Fruit fly (Drosophila melanogaster) whole organism, pupa: ENCODE measurements around the gene gny.

Source experiments
- CG12605 ChIP-seq: fragments of 200-800 bp; sonication (Bioruptor generic); IDR thresholded peaks from 2 replicates; pipeline ENCODE4 v1.3.6; 2022; ENCODE audit warnings: missing biosample characterization, missing genetic modification characterization
- CG15710 ChIP-seq: fragments of 200-800 bp; sonication (Bioruptor generic); optimal IDR thresholded peaks from 2 replicates; lab custom pipeline; 2018; ENCODE audit warnings: missing biosample characterization, mild to moderate bottlenecking, missing genetic modification characterization, moderate library complexity
- CG17806 ChIP-seq: fragments of 200-800 bp; sonication (Bioruptor generic); optimal IDR thresholded peaks from 2 replicates; lab custom pipeline; 2018; ENCODE audit warnings: missing biosample characterization, mild to moderate bottlenecking, missing genetic modification characterization, moderate library complexity
- CG8159 ChIP-seq: fragments of 200-800 bp; sonication (Bioruptor generic); optimal IDR thresholded peaks from 3 replicates; lab custom pipeline; 2018; ENCODE audit warnings: missing biosample characterization, mild to moderate bottlenecking, missing genetic modification characterization, moderate library complexity
- CG8301 ChIP-seq: fragments of 200-800 bp; sonication (Bioruptor generic); optimal IDR thresholded peaks from 2 replicates; lab custom pipeline; 2018; ENCODE audit warnings: missing biosample characterization, mild to moderate bottlenecking, missing genetic modification characterization
- CG9948 ChIP-seq: fragments of 200-800 bp; sonication (Bioruptor generic); optimal IDR thresholded peaks from 2 replicates; lab custom pipeline; 2018; ENCODE audit warnings: missing biosample characterization, mild to moderate bottlenecking, missing genetic modification characterization, moderate library complexity
- D1 ChIP-seq: fragments of 200-800 bp; sonication (Bioruptor generic); optimal IDR thresholded peaks from 2 replicates; lab custom pipeline; 2018; ENCODE audit warnings: missing biosample characterization, mild to moderate bottlenecking, missing genetic modification characterization, moderate library complexity
- EcR ChIP-seq: fragments of 200-800 bp; sonication (Bioruptor generic); optimal IDR thresholded peaks from 3 replicates; lab custom pipeline; 2019; ENCODE audit warnings: missing biosample characterization, missing genetic modification characterization, mild to moderate bottlenecking, moderate library complexity, missing genetic modification reagents
- Ets98B ChIP-seq: fragments of 200-800 bp; sonication (Bioruptor generic); IDR thresholded peaks from 2 replicates; pipeline ENCODE4 v1.3.6; 2022; ENCODE audit warnings: missing biosample characterization, missing genetic modification characterization
- Pif1A ChIP-seq: fragments of 200-800 bp; sonication (Bioruptor generic); optimal IDR thresholded peaks from 3 replicates; lab custom pipeline; 2016; ENCODE audit warnings: missing biosample characterization, missing genetic modification characterization
- Pif1B ChIP-seq: fragments of 200-800 bp; sonication (Bioruptor generic); optimal IDR thresholded peaks from 3 replicates; lab custom pipeline; 2016; ENCODE audit warnings: missing biosample characterization, missing genetic modification characterization

DNA sequence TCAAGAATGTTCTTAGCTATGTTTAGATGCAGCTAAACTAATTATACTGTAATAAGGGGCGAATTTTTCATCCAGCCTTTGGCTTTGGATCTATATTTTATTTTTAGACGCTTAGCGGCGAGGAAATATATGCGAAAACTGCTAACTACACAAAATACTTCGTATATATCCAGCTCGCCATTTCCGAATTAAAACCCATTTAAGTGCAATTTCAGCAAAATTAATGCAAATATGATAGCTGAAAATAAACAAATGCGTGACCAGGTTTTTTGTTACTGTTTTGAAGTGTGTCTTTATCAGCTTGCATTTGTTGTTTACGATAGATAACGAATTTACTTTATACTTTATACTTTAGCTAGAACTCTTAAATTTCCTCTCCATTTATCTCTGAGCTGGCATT is 15.1 kb downstream of the gny start:
- TF ChIP-seq D1 (no peak), EcR (GFP tag; lab: Kevin White, UChicago) (no peak), Pif1A (no peak), CG8301 (tag; lab: Kevin White, UChicago) (no peak), CG8159 (tag; lab: Kevin White, UChicago) (no peak), Ets98B (no peak), CG17806 (tag; lab: Kevin White, UChicago) (no peak), CG15710 (tag; lab: Kevin White, UChicago) (no peak), CG9948 (tag; lab: Kevin White, UChicago) (no peak), CG12605 (no peak), Pif1B (GFP tag; lab: Kevin White, UChicago) (no peak)
